Worm (Caenorhabditis elegans) whole organism, dauer: Measurements from ENCODE around the gene hda-6.

Experiments used
- unc-62 ChIP-seq: sonication (generic microtip); optimal IDR thresholded peaks from 2 replicates; lab custom pipeline; 2017; ENCODE audit warnings: missing biosample characterization, missing genetic modification reagents, missing genetic modification characterization

The hda-6 gene

DNA sequence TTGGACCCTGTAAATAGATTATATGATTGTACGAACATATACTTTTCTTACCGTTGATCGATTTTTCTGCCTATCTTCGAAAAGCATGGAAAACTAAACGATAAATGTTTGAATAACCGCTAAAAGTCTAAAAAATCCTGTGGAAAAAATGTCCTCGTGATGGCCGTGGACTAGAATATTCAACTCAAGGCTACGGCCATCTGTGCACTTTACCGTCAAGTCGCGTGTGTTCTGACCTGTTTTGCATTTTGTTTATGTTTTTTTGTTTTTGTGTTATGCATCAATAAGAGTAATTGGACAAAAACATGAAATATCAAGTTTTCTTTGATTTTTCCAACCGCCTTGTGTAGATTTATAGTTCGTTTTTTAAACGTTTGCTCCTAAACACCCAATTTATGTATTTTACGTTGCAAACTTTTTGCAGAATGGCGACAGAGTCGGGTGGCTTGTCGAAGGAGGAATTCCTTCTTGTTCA lies at the start of gene hda-6, which contains the start of gene F41H10.4:
hda-6 (minus strand) TSS at position 172 of the 475 bp plus-strand sequence.
F41H10.4 (plus strand) TSS at position 425 of the 475 bp plus-strand sequence.
- TF ChIP-seq unc-62 (GFP tag; lab: Kevin White, UChicago): no peak

DNA sequence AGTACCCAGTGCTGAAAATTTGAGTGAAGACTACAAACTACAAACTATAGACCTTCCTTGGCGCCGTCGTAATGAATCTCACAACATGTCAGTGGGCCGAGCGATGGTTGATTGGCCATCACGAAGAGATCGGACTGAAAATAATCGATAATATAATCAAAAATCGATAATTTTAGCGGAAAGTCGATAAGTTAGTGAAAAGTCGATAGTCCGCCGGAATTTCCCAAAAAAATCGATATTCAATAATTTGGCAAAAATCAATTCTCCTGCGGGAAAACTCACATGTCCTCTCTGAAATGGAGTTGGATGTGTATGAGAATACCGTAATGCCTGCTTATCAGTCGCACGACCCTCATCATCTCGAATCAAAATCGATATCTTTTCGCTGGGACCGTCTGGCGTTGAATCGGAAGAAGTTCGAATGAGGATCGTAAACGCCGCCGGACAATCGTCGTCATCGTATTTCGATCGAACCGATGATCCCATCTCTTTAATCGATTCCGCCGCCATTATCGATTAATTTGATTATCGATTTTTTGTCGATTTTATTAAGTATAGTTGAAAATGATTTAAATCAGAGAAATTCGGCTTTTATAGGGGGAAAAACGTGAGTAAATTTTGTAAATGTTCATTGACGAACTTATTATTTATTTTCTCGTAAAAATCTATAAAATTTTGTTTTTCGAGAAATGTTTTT lies 47.7 kb upstream of the hda-6 start, which contains the start of gene ZK616.8:
ZK616.8 (minus strand) TSS at position 553 of the 697 bp plus-strand sequence.
- TF ChIP-seq unc-62 (GFP tag; lab: Kevin White, UChicago): no peak

DNA sequence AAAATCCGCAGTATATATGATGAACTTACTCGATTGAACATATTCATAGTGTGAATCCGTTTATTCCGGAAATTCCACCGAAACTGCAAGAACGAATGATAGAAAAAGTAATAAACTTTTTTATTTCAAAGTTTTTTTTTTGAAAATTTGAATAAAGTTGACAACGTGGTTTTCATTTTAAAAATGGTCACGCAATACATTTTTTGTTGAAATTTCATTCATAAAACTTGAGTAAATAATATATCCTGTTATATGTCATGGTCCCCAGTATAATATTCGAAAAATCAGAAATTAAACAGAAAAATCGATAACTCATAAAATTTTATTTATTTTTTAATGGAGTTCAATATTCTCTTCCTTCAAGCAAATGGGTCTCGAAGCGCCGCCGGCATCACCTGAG lies 47.0 kb upstream of the hda-6 start, which contains the start of gene ZK616.65:
ZK616.65 (minus strand) TSS at position 101 of the 400 bp plus-strand sequence.
- no peak for TF ChIP-seq unc-62 (GFP tag; lab: Kevin White, UChicago)

DNA sequence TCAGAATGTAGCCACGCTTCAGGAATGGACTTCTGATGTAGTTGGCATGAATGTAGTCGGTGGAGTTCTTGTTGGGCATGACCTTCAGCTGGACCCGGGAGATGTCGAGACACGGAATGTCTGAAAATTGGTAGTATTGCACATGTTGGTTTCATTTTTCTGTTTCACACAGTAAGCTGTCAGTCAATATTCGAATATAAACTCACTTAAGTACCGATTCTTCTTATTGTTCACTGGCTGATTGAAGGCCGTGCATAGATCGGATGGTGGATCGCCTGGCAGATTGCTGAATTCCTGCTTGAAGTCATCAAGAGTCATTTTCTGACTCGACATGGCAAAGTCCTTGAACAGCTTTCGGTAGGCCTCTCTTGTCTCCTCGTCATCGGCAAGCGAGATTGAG lies 45.0 kb upstream of the hda-6 start:
- TF ChIP-seq unc-62 (GFP tag; lab: Kevin White, UChicago): no peak

DNA sequence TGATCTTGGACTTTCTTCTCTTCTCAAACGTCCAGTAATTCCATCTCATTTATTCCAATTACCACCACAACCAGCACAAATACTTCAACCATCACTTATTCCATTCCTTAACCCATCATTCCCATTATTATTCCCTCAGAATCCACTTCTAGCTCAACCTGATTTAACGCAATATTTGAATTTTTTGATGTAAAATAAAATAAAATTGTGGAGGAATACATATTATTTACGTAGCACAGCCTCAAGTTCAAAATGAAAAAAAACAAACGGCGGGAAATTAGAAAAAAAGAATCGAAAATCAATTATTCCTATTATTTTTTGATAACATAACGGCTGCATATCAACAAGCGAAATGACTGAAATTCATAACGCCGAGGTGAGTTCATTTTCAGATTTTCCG lies 41.2 kb upstream of the hda-6 start, which contains the start of gene ZK616.61:
ZK616.61 (plus strand) TSS at position 301 of the 400 bp plus-strand sequence.
- TF ChIP-seq unc-62 (GFP tag; lab: Kevin White, UChicago): no peak

DNA sequence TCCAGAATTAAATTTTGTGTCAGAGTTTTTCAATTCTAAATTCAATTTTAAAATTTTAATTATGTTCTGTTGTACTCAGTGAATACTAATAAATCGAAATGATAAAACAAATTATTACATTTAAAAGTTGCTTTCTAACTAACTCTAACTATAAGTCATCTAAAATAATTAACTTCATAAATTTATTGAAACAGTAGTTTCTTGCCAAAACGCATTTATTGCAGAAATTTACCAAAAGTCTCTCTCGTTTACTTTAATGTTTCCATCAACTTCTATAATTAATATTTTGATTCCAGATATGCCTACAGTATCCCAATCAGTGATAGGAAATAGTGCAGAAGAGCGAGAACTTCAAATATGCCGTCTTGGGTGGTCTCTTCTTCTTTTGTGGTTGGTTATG lies 36.5 kb upstream of the hda-6 start, which contains the start of gene ZK616.1:
ZK616.1 (plus strand) TSS at position 301 of the 400 bp plus-strand sequence.
- no peak for TF ChIP-seq unc-62 (GFP tag; lab: Kevin White, UChicago)

DNA sequence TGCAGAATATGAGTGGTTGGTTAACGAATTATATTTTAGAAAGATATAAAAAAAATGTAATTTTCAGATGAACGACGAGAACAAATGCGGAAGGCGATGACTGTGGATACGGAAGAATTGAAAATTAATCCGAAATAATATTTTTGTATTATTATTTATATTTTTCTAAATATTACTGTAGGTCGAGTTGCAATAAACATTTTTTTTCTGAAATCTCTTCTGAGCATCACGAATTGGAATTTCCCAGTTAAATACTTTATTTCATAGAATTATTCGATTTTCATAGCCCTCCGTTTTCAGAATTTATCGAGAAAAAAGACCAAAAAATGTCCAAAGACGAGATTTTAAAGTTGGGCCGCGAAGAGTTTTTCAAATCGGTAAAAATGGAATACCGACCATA lies 33.4 kb upstream of the hda-6 start, which contains the start of gene ZK616.2:
ZK616.2 (plus strand) TSS at position 301 of the 400 bp plus-strand sequence.
- no peak for TF ChIP-seq unc-62 (GFP tag; lab: Kevin White, UChicago)

DNA sequence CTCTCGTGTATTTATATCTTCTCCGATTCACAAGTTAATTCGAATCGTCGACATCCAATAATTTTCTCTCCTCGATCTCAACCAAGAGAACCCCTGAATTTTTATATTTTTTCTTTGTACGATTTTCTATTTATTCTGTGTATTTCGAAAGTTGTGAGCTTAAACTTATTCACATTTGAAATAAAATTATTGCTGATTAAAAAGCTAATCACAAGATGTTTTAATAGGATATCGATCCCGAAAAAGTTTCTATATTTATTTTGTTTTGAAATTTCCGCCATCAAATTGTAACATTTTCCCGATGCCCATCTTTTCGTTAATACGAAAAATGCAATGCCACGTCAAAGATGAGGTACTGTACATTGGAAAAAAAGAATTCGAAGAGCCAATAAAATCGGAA lies 32.7 kb upstream of the hda-6 start, which contains the start of gene ZK616.3:
ZK616.3 (plus strand) TSS at position 301 of the 400 bp plus-strand sequence.
- TF ChIP-seq unc-62 (GFP tag; lab: Kevin White, UChicago): no peak

DNA sequence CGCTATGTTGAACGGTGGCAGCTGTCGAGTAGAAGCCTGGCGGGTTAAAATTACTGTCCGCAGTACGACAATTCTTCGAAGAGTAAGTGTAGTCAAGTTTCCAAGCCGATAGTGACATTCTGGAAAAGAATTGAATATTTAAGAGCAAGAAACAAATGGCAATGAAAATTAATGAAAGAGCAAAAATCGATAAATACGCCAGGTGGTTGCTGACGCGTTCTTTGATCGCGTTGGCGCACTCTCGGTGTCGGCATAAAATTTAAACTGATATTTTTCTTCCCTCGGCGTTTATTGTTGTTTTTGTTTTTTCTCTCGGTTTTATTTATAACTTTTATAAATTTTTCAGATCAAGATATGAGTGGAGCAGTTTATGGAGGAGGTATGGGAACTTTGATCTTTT lies 30.6 kb upstream of the hda-6 start, which contains the start of the genes perm-3 and swsn-6:
perm-3 (minus strand) TSS at position 118 of the 400 bp plus-strand sequence.
swsn-6 (plus strand) TSS at position 347 of the 400 bp plus-strand sequence.
- no peak for TF ChIP-seq unc-62 (GFP tag; lab: Kevin White, UChicago)

DNA sequence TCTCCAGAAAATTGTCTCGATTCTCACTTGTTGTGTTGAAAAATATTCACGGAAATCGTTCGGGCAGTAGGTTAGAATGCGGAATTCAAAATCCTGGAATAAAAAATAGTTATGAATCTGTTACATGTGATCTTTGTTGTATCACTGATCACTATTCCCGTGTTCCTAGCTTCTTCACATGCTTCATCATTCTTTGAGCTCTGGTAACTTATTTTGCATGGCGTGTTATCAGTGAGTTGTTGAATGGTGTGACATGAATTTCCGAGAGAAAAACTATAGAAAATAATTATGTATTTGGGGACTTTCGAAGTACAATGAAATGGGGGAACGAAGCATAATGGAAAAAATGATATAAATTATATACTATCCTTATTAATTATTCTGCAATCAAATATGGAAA lies 29.5 kb upstream of the hda-6 start:
- no peak for TF ChIP-seq unc-62 (GFP tag; lab: Kevin White, UChicago)

DNA sequence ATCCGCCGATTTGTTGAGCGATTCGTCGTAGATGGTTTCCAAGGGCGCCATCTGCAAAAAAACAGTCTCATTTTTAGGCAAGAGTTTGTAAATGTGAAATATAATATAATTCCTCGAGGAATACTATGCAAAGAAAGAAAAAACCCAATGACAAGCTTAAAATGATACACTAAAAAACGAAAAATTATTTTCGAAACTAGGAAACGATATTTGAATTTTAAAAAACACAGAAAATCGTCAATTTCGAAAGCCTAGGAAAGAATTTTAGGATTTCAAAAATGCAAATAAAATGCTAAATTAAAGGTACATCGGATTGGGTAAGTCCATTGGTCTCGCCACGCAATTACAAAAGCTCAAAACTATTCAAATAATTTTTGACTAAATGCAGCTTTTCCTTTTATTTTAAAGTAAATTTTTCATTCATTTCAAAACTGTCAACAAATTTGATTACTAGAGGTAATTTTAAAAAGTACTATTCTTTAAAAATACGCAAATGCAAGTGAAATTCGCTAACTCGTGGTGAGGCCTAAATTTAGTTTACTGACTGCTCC lies 27.5 kb upstream of the hda-6 start, which contains the start of the genes htp-1 and ZK616.5:
htp-1 (minus strand) TSS at position 51 of the 551 bp plus-strand sequence.
ZK616.5 (plus strand) TSS at position 423 of the 551 bp plus-strand sequence.
- TF ChIP-seq unc-62 (GFP tag; lab: Kevin White, UChicago): no peak

DNA sequence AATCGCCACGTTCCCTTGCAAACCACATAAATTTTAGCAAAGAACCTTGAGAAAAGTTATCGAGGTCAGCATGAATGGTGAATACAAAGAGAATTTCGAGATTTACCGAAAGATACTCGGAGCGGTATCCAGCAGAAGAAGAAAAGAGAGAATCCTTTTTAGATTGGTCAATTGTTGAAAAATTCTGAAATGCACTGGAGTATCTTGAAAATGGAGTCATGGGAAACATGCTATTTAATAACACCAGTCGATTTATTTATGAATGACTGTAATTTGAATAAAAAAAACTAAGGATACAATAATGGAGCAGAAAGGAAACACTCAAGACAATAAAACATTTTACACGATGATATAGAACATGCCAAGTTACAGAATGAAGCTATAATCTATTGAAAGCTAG lies 25.8 kb upstream of the hda-6 start:
- TF ChIP-seq unc-62 (GFP tag; lab: Kevin White, UChicago): no peak

DNA sequence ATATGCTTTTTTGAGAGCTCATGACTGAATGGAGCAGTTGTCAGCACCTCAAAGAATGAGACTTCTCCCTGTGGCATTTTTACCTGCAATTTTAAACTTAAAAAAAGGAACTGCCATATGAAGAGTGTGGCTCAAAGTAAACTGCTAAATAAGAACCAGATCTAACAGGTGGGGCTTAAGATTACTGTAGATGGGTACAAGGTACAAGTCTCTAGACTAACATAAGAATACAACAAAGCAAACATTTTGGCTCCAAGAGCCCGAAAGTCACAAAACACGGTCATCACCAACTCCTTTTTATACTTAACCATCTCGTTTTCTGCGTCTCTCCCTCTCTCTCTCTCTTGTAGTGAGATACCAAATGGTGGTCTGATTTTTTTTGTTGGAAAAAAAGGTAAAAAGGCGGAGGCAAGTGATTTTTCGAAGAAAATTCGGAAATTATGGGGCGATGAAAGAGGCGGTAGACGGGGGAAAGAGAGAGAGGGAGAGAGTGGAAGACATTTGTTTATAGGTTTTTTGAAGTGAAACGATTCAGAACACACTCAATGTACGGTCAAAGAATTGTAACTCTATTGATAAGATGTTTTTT lies 24.5 kb upstream of the hda-6 start, which contains the start of gene elo-6:
elo-6 (minus strand) TSS at position 83 of the 589 bp plus-strand sequence.
- TF ChIP-seq unc-62 (GFP tag; lab: Kevin White, UChicago): no peak

DNA sequence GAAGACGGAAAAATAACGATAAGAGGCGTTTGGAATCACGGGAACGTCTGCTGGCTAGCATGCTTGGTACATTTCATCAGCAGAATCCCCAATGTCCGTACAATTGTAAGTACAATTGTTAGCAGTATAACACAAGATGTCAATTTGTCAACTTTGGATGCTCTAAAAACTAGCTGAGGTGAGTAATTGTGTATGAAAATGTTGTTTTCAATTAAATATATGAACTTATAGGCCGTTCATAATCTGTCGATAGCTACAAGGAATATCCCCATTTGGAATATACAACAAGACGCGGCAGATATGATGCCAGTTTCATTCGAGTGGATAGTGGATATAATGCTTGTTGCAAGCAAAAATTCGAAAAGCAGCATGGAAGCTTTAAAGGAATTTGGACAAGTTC lies 20.9 kb upstream of the hda-6 start, which contains the start of gene F41H10.12:
F41H10.12 (plus strand) TSS at position 301 of the 400 bp plus-strand sequence.
- TF ChIP-seq unc-62 (GFP tag; lab: Kevin White, UChicago): no peak

DNA sequence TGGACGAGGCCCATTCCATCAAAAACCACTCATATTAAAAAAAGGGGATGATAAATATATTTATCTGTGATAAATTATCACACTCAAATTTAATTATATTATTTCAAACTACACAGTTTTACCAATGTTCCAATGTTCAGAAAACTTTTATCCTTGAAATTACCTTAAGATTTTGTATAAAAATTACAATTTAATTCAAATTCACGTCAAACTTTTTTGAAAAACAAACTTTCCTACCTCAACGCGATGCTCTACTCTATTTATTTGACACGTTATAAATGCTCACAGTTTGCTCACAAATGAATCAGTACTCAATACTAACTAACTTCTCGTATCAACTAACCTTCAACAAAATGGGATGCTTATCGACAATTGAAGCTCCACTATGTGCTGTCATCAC lies 18.5 kb upstream of the hda-6 start, which contains the start of gene F41H10.1:
F41H10.1 (plus strand) TSS at position 301 of the 400 bp plus-strand sequence.
- TF ChIP-seq unc-62 (GFP tag; lab: Kevin White, UChicago): no peak
